Worm (Caenorhabditis elegans) whole organism, mixed stage, embryonic: ENCODE data around the gene ZK930.7.

ENCODE experiments used
- blmp-1 ChIP-seq: fragments of 150-350 bp; optimal IDR thresholded peaks from 2 replicates; lab custom pipeline; 2014; ENCODE audit warnings: missing biosample characterization, missing genetic modification characterization
- elt-1 ChIP-seq: sonication (generic microtip); optimal IDR thresholded peaks from 2 replicates; lab custom pipeline; 2017; ENCODE audit warnings: missing genetic modification characterization, mild to moderate bottlenecking, missing compliant biosample characterization, antibody characterized with exemption, moderate library complexity, borderline replicate concordance; ENCODE audit not compliant: insufficient read depth
- elt-3 ChIP-seq: fragments of 150-350 bp; optimal IDR thresholded peaks from 2 replicates; lab custom pipeline; 2014; ENCODE audit warnings: missing biosample characterization, missing genetic modification characterization
- ham-2 ChIP-seq: fragments of 200-800 bp; sonication (Bioruptor generic); optimal IDR thresholded peaks from 2 replicates; lab custom pipeline; 2018; ENCODE audit warnings: mild to moderate bottlenecking, missing genetic modification characterization, missing compliant biosample characterization
- ztf-11 ChIP-seq: fragments of 150-350 bp; optimal IDR thresholded peaks from 2 replicates; lab custom pipeline; 2014; ENCODE audit warnings: missing biosample characterization, missing genetic modification characterization

DNA sequence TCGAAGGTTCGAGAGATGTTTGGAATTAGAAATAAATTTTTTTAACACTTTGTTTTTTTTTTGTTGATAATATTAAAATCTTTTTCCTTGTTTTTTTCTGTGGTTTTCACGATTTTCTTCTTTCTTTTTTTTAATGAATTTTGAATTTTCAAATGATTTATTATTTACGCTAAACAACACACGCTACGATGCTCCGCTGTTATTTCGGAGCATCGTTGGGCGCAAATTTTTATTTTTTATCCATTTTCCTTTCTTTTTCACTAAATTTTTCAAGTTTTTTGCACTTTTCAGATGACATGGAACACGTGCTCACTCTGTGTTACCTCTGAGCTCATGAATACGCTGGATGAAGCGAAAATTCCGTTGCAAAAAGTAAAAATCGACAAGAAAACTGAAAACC lies 47.7 kb downstream of the ZK930.7 start, which contains the start of the genes W03C9.1 and W03C9.2:
- TF ChIP-seq elt-3 (tag; lab: Kevin White, UChicago) = no peak
- no peak for TF ChIP-seq elt-1 (tag; lab: Kevin White, UChicago)
- TF ChIP-seq blmp-1 (tag; lab: Kevin White, UChicago) = no peak
- no peak for TF ChIP-seq ztf-11 (tag; lab: Kevin White, UChicago)
- no peak for TF ChIP-seq ham-2 (GFP tag; lab: Kevin White, UChicago)
